Fruit fly (Drosophila melanogaster) whole organism, pupa: Measurements from ENCODE around the gene beta-PheRS.

ENCODE experiments used
- CG10348 ChIP-seq: fragments of 200-800 bp; sonication (Bioruptor generic); IDR thresholded peaks from 2 replicates; pipeline ENCODE4 v1.3.6; 2022; ENCODE audit warnings: missing biosample characterization, missing genetic modification characterization
- CG12605 ChIP-seq: fragments of 200-800 bp; sonication (Bioruptor generic); IDR thresholded peaks from 2 replicates; pipeline ENCODE4 v1.3.6; 2022; ENCODE audit warnings: missing biosample characterization, missing genetic modification characterization
- CG13204 ChIP-seq: fragments of 200-800 bp; sonication (Bioruptor generic); optimal IDR thresholded peaks from 2 replicates; lab custom pipeline; 2018; ENCODE audit warnings: missing biosample characterization, mild to moderate bottlenecking, missing genetic modification characterization, moderate library complexity
- CG14655 ChIP-seq: fragments of 200-800 bp; sonication (Bioruptor generic); optimal IDR thresholded peaks from 3 replicates; lab custom pipeline; 2017; ENCODE audit warnings: mild to moderate bottlenecking, missing biosample characterization, missing genetic modification reagents, missing genetic modification characterization
- CG15710 ChIP-seq: fragments of 200-800 bp; sonication (Bioruptor generic); optimal IDR thresholded peaks from 2 replicates; lab custom pipeline; 2018; ENCODE audit warnings: missing biosample characterization, mild to moderate bottlenecking, missing genetic modification characterization, moderate library complexity
- CG17806 ChIP-seq: fragments of 200-800 bp; sonication (Bioruptor generic); optimal IDR thresholded peaks from 2 replicates; lab custom pipeline; 2018; ENCODE audit warnings: missing biosample characterization, mild to moderate bottlenecking, missing genetic modification characterization, moderate library complexity
- CG32121 ChIP-seq: fragments of 200-800 bp; sonication (Bioruptor generic); IDR thresholded peaks from 2 replicates; pipeline ENCODE4 v1.3.6; 2022; ENCODE audit warnings: missing biosample characterization, missing genetic modification characterization
- CG34367 ChIP-seq: fragments of 200-800 bp; sonication (Bioruptor generic); optimal IDR thresholded peaks from 2 replicates; lab custom pipeline; 2018; ENCODE audit warnings: missing biosample characterization, mild to moderate bottlenecking, missing genetic modification characterization
- CG4496 ChIP-seq: fragments of 200-800 bp; sonication (Bioruptor generic); IDR thresholded peaks from 3 replicates; pipeline ENCODE4 v1.3.6; 2022; ENCODE audit warnings: missing biosample characterization, missing genetic modification characterization
- CG8159 ChIP-seq: fragments of 200-800 bp; sonication (Bioruptor generic); optimal IDR thresholded peaks from 3 replicates; lab custom pipeline; 2018; ENCODE audit warnings: missing biosample characterization, mild to moderate bottlenecking, missing genetic modification characterization, moderate library complexity
- CG8301 ChIP-seq: fragments of 200-800 bp; sonication (Bioruptor generic); optimal IDR thresholded peaks from 2 replicates; lab custom pipeline; 2018; ENCODE audit warnings: missing biosample characterization, mild to moderate bottlenecking, missing genetic modification characterization
- CG9948 ChIP-seq: fragments of 200-800 bp; sonication (Bioruptor generic); optimal IDR thresholded peaks from 2 replicates; lab custom pipeline; 2018; ENCODE audit warnings: missing biosample characterization, mild to moderate bottlenecking, missing genetic modification characterization, moderate library complexity
- D1 ChIP-seq: fragments of 200-800 bp; sonication (Bioruptor generic); optimal IDR thresholded peaks from 2 replicates; lab custom pipeline; 2018; ENCODE audit warnings: missing biosample characterization, mild to moderate bottlenecking, missing genetic modification characterization, moderate library complexity
- EcR ChIP-seq: fragments of 200-800 bp; sonication (Bioruptor generic); optimal IDR thresholded peaks from 3 replicates; lab custom pipeline; 2019; ENCODE audit warnings: missing biosample characterization, missing genetic modification characterization, mild to moderate bottlenecking, moderate library complexity, missing genetic modification reagents
- Ets98B ChIP-seq: fragments of 200-800 bp; sonication (Bioruptor generic); IDR thresholded peaks from 2 replicates; pipeline ENCODE4 v1.3.6; 2022; ENCODE audit warnings: missing biosample characterization, missing genetic modification characterization
- Pif1A ChIP-seq: fragments of 200-800 bp; sonication (Bioruptor generic); optimal IDR thresholded peaks from 3 replicates; lab custom pipeline; 2016; ENCODE audit warnings: missing biosample characterization, missing genetic modification characterization
- Pif1B ChIP-seq: fragments of 200-800 bp; sonication (Bioruptor generic); optimal IDR thresholded peaks from 3 replicates; lab custom pipeline; 2016; ENCODE audit warnings: missing biosample characterization, missing genetic modification characterization
- Snoo ChIP-seq: fragments of 200-800 bp; sonication (Bioruptor generic); optimal IDR thresholded peaks from 3 replicates; lab custom pipeline; 2017; ENCODE audit warnings: missing biosample characterization, mild to moderate bottlenecking, missing genetic modification characterization, inconsistent platforms
- fd96Ca ChIP-seq: fragments of 200-800 bp; sonication (Bioruptor generic); IDR thresholded peaks from 3 replicates; pipeline ENCODE4 v1.3.6; 2022; ENCODE audit warnings: missing biosample characterization, missing genetic modification characterization
- gl ChIP-seq: fragments of 200-800 bp; sonication (Bioruptor generic); optimal IDR thresholded peaks from 2 replicates; lab custom pipeline; 2018; ENCODE audit warnings: missing biosample characterization, mild to moderate bottlenecking, missing genetic modification characterization
- rn ChIP-seq: fragments of 200-800 bp; sonication (Bioruptor generic); IDR thresholded peaks from 2 replicates; pipeline ENCODE4 v1.3.6; 2022; ENCODE audit warnings: missing biosample characterization, missing genetic modification characterization

The beta-PheRS gene

dm6 chr3R:24282567-24283324 lies 30.3 kb upstream of the beta-PheRS start:
- no peak for TF ChIP-seq CG8301 (tag; lab: Kevin White, UChicago)
- no peak for TF ChIP-seq Ets98B (GFP tag; lab: Robert Waterston, UW)

dm6 chr3R:24279291-24279690 lies 26.8 kb upstream of the beta-PheRS start, which contains the start of gene shps:
TSS of gene shps (plus strand) at chr3R:24279572.
- TF ChIP-seq fd96Ca (GFP tag; lab: Robert Waterston, UW) (no peak), EcR (GFP tag; lab: Kevin White, UChicago) (peak; percentile 21), Ets98B (GFP tag; lab: Robert Waterston, UW) (no peak), Pif1A (GFP tag; lab: Kevin White, UChicago) (no peak), Pif1B (GFP tag; lab: Kevin White, UChicago) (no peak), CG15710 (tag; lab: Kevin White, UChicago) (no peak), CG4496 (GFP tag; lab: Robert Waterston, UW) (no peak), rn (GFP tag; lab: Robert Waterston, UW) (no peak), Snoo (tag; lab: Kevin White, UChicago) (no peak), gl (no peak), CG17806 (tag; lab: Kevin White, UChicago) (no peak), CG32121 (GFP tag; lab: Robert Waterston, UW) (0 out of 2 replicates have a peak, but pooled peaks have one; percentile 9), CG9948 (tag; lab: Kevin White, UChicago) (no peak), CG12605 (no peak), CG10348 (GFP tag; lab: Robert Waterston, UW) (no peak), D1 (tag; lab: Kevin White, UChicago) (no peak)

dm6 chr3R:24278738-24279137 lies 26.3 kb upstream of the beta-PheRS start:
- TF ChIP-seq CG34367 (tag; lab: Kevin White, UChicago), result no peak
- TF ChIP-seq Ets98B (GFP tag; lab: Robert Waterston, UW), result no peak
- no peak for TF ChIP-seq CG10348 (GFP tag; lab: Robert Waterston, UW)
- no peak for TF ChIP-seq gl
- no peak for TF ChIP-seq CG8301 (tag; lab: Kevin White, UChicago)
- no peak for TF ChIP-seq fd96Ca (GFP tag; lab: Robert Waterston, UW)
- no peak for TF ChIP-seq Pif1B (GFP tag; lab: Kevin White, UChicago)
- TF ChIP-seq CG13204 (GFP tag; lab: Kevin White, UChicago), result no peak
- TF ChIP-seq CG9948 (tag; lab: Kevin White, UChicago), result no peak
- TF ChIP-seq Pif1A (GFP tag; lab: Kevin White, UChicago), result no peak
- TF ChIP-seq D1 (tag; lab: Kevin White, UChicago), result no peak

dm6 chr3R:24276104-24277008 lies 23.9 kb upstream of the beta-PheRS start, which contains the start of gene Orct:
TSS of gene Orct (plus strand) at chr3R:24276260.
- TF ChIP-seq CG4496 (GFP tag; lab: Robert Waterston, UW) (no peak; the same call in 2 of the 3 replicates), Pif1B (GFP tag; lab: Kevin White, UChicago) (peak; percentile 21), CG17806 (tag; lab: Kevin White, UChicago) (peak; percentile 34), CG13204 (GFP tag; lab: Kevin White, UChicago) (peak; percentile 96), CG14655 (GFP tag; lab: Kevin White, UChicago) (peak; percentile 65), EcR (GFP tag; lab: Kevin White, UChicago) (peak; percentile 59), CG32121 (GFP tag; lab: Robert Waterston, UW) (peak; percentile 46; the same call in 1 of the 2 replicates), CG34367 (tag; lab: Kevin White, UChicago) (peak; percentile 6), CG8301 (tag; lab: Kevin White, UChicago) (peak; percentile 52), gl (no peak), D1 (tag; lab: Kevin White, UChicago) (no peak), Pif1A (GFP tag; lab: Kevin White, UChicago) (peak; percentile 65), CG8159 (peak; percentile 76), CG10348 (GFP tag; lab: Robert Waterston, UW) (no peak), CG15710 (tag; lab: Kevin White, UChicago) (peak; percentile 60), fd96Ca (GFP tag; lab: Robert Waterston, UW) (peak; percentile 47; the same call in 2 of the 3 replicates), CG9948 (tag; lab: Kevin White, UChicago) (peak; percentile 50), Snoo (tag; lab: Kevin White, UChicago) (peak; percentile 65), rn (GFP tag; lab: Robert Waterston, UW) (no peak), Ets98B (GFP tag; lab: Robert Waterston, UW) (no peak), CG12605 (no peak)

- TF ChIP-seq CG14655 (GFP tag; lab: Kevin White, UChicago) (no peak), CG15710 (tag; lab: Kevin White, UChicago) (no peak), D1 (tag; lab: Kevin White, UChicago) (no peak), CG17806 (tag; lab: Kevin White, UChicago) (no peak), fd96Ca (GFP tag; lab: Robert Waterston, UW) (no peak), Ets98B (GFP tag; lab: Robert Waterston, UW) (no peak), gl (no peak), Snoo (tag; lab: Kevin White, UChicago) (no peak), Pif1B (GFP tag; lab: Kevin White, UChicago) (no peak), CG9948 (tag; lab: Kevin White, UChicago) (no peak), CG4496 (GFP tag; lab: Robert Waterston, UW) (no peak), Pif1A (GFP tag; lab: Kevin White, UChicago) (no peak)
- TF ChIP-seq, all 21 proteins: peak for 0
These were observed 23.0 kb upstream of the beta-PheRS start for dm6 chr3R:24275463-24275862.
